Fruit fly (Drosophila melanogaster) whole organism, embryonic: ENCODE data around the gene BCL7-like.

Experiments
- CG10267 ChIP-seq: fragments of 200-800 bp; sonication (Bioruptor generic); optimal IDR thresholded peaks from 2 replicates; lab custom pipeline; 2018; ENCODE audit warnings: missing biosample characterization, mild to moderate bottlenecking, missing genetic modification characterization, moderate library complexity
- CG11696 ChIP-seq: fragments of 200-800 bp; sonication (Bioruptor generic); IDR thresholded peaks from 2 replicates; pipeline ENCODE4 v1.3.6; 2022; ENCODE audit warnings: missing biosample characterization, missing genetic modification characterization
- CG12155 ChIP-seq: fragments of 200-800 bp; sonication (Bioruptor generic); optimal IDR thresholded peaks from 3 replicates; lab custom pipeline; 2016; ENCODE audit warnings: missing biosample characterization, missing genetic modification characterization
- CG12769 ChIP-seq: fragments of 200-800 bp; sonication (Bioruptor generic); optimal IDR thresholded peaks from 2 replicates; lab custom pipeline; 2019; ENCODE audit warnings: missing biosample characterization, mild to moderate bottlenecking, missing genetic modification characterization, moderate library complexity
- CG13775 ChIP-seq: fragments of 200-800 bp; sonication (Bioruptor generic); optimal IDR thresholded peaks from 3 replicates; lab custom pipeline; 2017; ENCODE audit warnings: missing biosample characterization, mild to moderate bottlenecking, missing genetic modification characterization
- CG14965 ChIP-seq: fragments of 200-800 bp; sonication (Bioruptor generic); optimal IDR thresholded peaks from 2 replicates; lab custom pipeline; 2016; ENCODE audit warnings: missing biosample characterization, missing genetic modification characterization, borderline replicate concordance
- CG15269 ChIP-seq: fragments of 200-800 bp; sonication (Bioruptor generic); optimal IDR thresholded peaks from 2 replicates; lab custom pipeline; 2018; ENCODE audit warnings: missing biosample characterization, mild to moderate bottlenecking, missing genetic modification characterization, moderate library complexity
- CG1647 ChIP-seq: fragments of 200-800 bp; sonication (Bioruptor generic); optimal IDR thresholded peaks from 3 replicates; lab custom pipeline; 2016; ENCODE audit warnings: missing biosample characterization, missing genetic modification characterization
- CG17186 ChIP-seq: fragments of 200-800 bp; sonication (Bioruptor generic); optimal IDR thresholded peaks from 3 replicates; lab custom pipeline; 2017; ENCODE audit warnings: missing biosample characterization, missing genetic modification reagents, missing genetic modification characterization
- CG17328 ChIP-seq: fragments of 200-800 bp; sonication (Bioruptor generic); IDR thresholded peaks from 2 replicates; pipeline ENCODE4 v1.3.6; 2022; ENCODE audit warnings: missing biosample characterization, missing genetic modification characterization
- CG17612 ChIP-seq: fragments of 200-800 bp; sonication (Bioruptor generic); IDR thresholded peaks from 2 replicates; pipeline ENCODE4 v1.3.6; 2022; ENCODE audit warnings: missing biosample characterization, missing genetic modification characterization
- CG2678 ChIP-seq: fragments of 200-800 bp; sonication (Bioruptor generic); optimal IDR thresholded peaks from 3 replicates; lab custom pipeline; 2019; ENCODE audit warnings: missing biosample characterization, mild to moderate bottlenecking, missing genetic modification characterization, moderate library complexity
- CG3847 ChIP-seq: fragments of 200-800 bp; sonication (Bioruptor generic); IDR thresholded peaks from 2 replicates; pipeline ENCODE4 v1.3.6; 2022; ENCODE audit warnings: missing biosample characterization, missing genetic modification characterization
- CG7271 ChIP-seq: fragments of 200-800 bp; sonication (Bioruptor generic); optimal IDR thresholded peaks from 2 replicates; lab custom pipeline; 2018; ENCODE audit warnings: missing biosample characterization, mild to moderate bottlenecking, missing genetic modification characterization, moderate library complexity
- CG7556 ChIP-seq: fragments of 200-800 bp; sonication (Bioruptor generic); optimal IDR thresholded peaks from 2 replicates; lab custom pipeline; 2017; ENCODE audit warnings: missing biosample characterization, mild to moderate bottlenecking, missing genetic modification characterization
- CG7839 ChIP-seq: fragments of 200-800 bp; sonication (Bioruptor generic); optimal IDR thresholded peaks from 3 replicates; lab custom pipeline; 2018; ENCODE audit warnings: missing biosample characterization, mild to moderate bottlenecking, missing genetic modification characterization, moderate library complexity
- CG8765 ChIP-seq: fragments of 200-800 bp; sonication (Bioruptor generic); IDR thresholded peaks from 2 replicates; pipeline ENCODE4 v1.3.6; 2022; ENCODE audit warnings: missing biosample characterization, missing genetic modification characterization
- CG9876 ChIP-seq: fragments of 200-800 bp; sonication (Bioruptor generic); optimal IDR thresholded peaks from 2 replicates; lab custom pipeline; 2016; ENCODE audit warnings: missing biosample characterization, missing genetic modification characterization
- Camta ChIP-seq: fragments of 200-800 bp; sonication (Bioruptor generic); optimal IDR thresholded peaks from 2 replicates; lab custom pipeline; 2016; ENCODE audit warnings: missing biosample characterization, missing genetic modification characterization
- CrebB ChIP-seq: fragments of 200-800 bp; sonication (Bioruptor generic); optimal IDR thresholded peaks from 3 replicates; lab custom pipeline; 2018; ENCODE audit warnings: missing biosample characterization, mild to moderate bottlenecking, missing genetic modification characterization
- Deaf1 ChIP-seq: fragments of 200-800 bp; optimal IDR thresholded peaks from 3 replicates; lab custom pipeline; 2019; ENCODE audit warnings: missing biosample characterization, mild to moderate bottlenecking, missing genetic modification characterization, moderate library complexity
- Gug ChIP-seq: fragments of 200-800 bp; sonication (Bioruptor generic); IDR thresholded peaks from 4 replicates; pipeline ENCODE4 v1.3.6; 2022; ENCODE audit warnings: missing biosample characterization, missing genetic modification characterization
- HLH3B ChIP-seq: fragments of 200-800 bp; sonication (Bioruptor generic); IDR thresholded peaks from 2 replicates; pipeline ENCODE4 v1.3.6; 2022; ENCODE audit warnings: missing biosample characterization, missing genetic modification characterization
- Med ChIP-seq: fragments of 200-800 bp; sonication (Bioruptor generic); peaks from one replicate; lab custom pipeline; 2016; ENCODE audit warnings: missing biosample characterization, missing genetic modification characterization, mild to moderate bottlenecking, inconsistent platforms, moderate library complexity
- Mrtf ChIP-seq: fragments of 200-800 bp; sonication (Bioruptor generic); IDR thresholded peaks from 3 replicates; pipeline ENCODE4 v1.3.6; 2022; ENCODE audit warnings: missing biosample characterization, missing genetic modification characterization
- PHDP ChIP-seq: fragments of 200-800 bp; sonication (Bioruptor generic); optimal IDR thresholded peaks from 3 replicates; lab custom pipeline; 2018; ENCODE audit warnings: missing biosample characterization, mild to moderate bottlenecking, missing genetic modification characterization, moderate library complexity
- Six4 ChIP-seq: fragments of 200-800 bp; sonication (Bioruptor generic); optimal IDR thresholded peaks from 2 replicates; lab custom pipeline; 2016; ENCODE audit warnings: missing biosample characterization, missing genetic modification characterization
- Xbp1 ChIP-seq: fragments of 200-800 bp; sonication (Bioruptor generic); optimal IDR thresholded peaks from 3 replicates; lab custom pipeline; 2016; ENCODE audit warnings: missing biosample characterization, mild to moderate bottlenecking, missing genetic modification characterization
- bigmax ChIP-seq: fragments of 200-800 bp; sonication (Bioruptor generic); optimal IDR thresholded peaks from 2 replicates; lab custom pipeline; 2018; ENCODE audit warnings: missing biosample characterization, mild to moderate bottlenecking, missing genetic modification characterization
- cato ChIP-seq: fragments of 200-800 bp; sonication (Bioruptor generic); optimal IDR thresholded peaks from 2 replicates; lab custom pipeline; 2016; ENCODE audit warnings: missing biosample characterization, missing genetic modification characterization, borderline replicate concordance
- chinmo ChIP-seq: fragments of 200-800 bp; sonication (Bioruptor generic); IDR thresholded peaks from 4 replicates; pipeline ENCODE4 v1.3.6; 2022; ENCODE audit warnings: missing biosample characterization, missing genetic modification characterization; ENCODE audit not compliant: partially characterized antibody
- da ChIP-seq: fragments of 200-800 bp; sonication (Bioruptor generic); optimal IDR thresholded peaks from 2 replicates; lab custom pipeline; 2016; ENCODE audit warnings: missing biosample characterization, missing genetic modification characterization
- dimm ChIP-seq: fragments of 200-800 bp; sonication (Bioruptor generic); IDR thresholded peaks from 2 replicates; pipeline ENCODE4 v1.3.6; 2022; ENCODE audit warnings: missing biosample characterization, missing genetic modification characterization
- disco-r ChIP-seq: fragments of 200-800 bp; sonication (Bioruptor generic); optimal IDR thresholded peaks from 2 replicates; lab custom pipeline; 2016; ENCODE audit warnings: missing biosample characterization, missing genetic modification characterization
- inv ChIP-seq: fragments of 200-800 bp; sonication (Bioruptor generic); IDR thresholded peaks from 2 replicates; pipeline ENCODE4 v1.3.6; 2022; ENCODE audit warnings: missing biosample characterization, missing genetic modification characterization; ENCODE audit not compliant: partially characterized antibody
- nau ChIP-seq: fragments of 200-800 bp; sonication (Bioruptor generic); optimal IDR thresholded peaks from 3 replicates; lab custom pipeline; 2017; ENCODE audit warnings: missing biosample characterization, mild to moderate bottlenecking, missing genetic modification characterization, missing genetic modification reagents
- peb ChIP-seq: fragments of 200-800 bp; sonication (Bioruptor generic); IDR thresholded peaks from 2 replicates; pipeline ENCODE4 v1.3.6; 2022; ENCODE audit warnings: missing biosample characterization, missing genetic modification characterization
- pfk ChIP-seq: fragments of 200-800 bp; sonication (Bioruptor generic); optimal IDR thresholded peaks from 2 replicates; lab custom pipeline; 2018; ENCODE audit warnings: missing biosample characterization, mild to moderate bottlenecking, missing genetic modification characterization, moderate library complexity
- pros ChIP-seq: fragments of 200-800 bp; sonication (Bioruptor generic); optimal IDR thresholded peaks from 3 replicates; lab custom pipeline; 2019; ENCODE audit warnings: missing biosample characterization, mild to moderate bottlenecking, missing genetic modification characterization, moderate library complexity
- ranshi ChIP-seq: fragments of 200-800 bp; sonication (Bioruptor generic); IDR thresholded peaks from 2 replicates; pipeline ENCODE4 v1.3.6; 2022; ENCODE audit warnings: missing biosample characterization, missing genetic modification characterization
- sc ChIP-seq, 3 experiments: fragments of >200 bp in 2 of 3; fragments of 200-800 bp in 1 of 3; sonication (Bioruptor generic) in 1 of 3; optimal IDR thresholded peaks; 2 replicates in 2 of 3; 3 replicates in 1 of 3; lab custom pipeline; 2017; ENCODE audit warnings: mild to moderate bottlenecking in 1 of 3, missing biosample characterization in 1 of 3, missing genetic modification characterization in 1 of 3, missing genetic modification reagents in 1 of 3
- schlank ChIP-seq: fragments of 200-800 bp; sonication (Bioruptor generic); optimal IDR thresholded peaks from 2 replicates; lab custom pipeline; 2018; ENCODE audit warnings: missing biosample characterization, mild to moderate bottlenecking, missing genetic modification characterization
- stwl ChIP-seq: fragments of 200-800 bp; sonication (Bioruptor generic); optimal IDR thresholded peaks from 3 replicates; lab custom pipeline; 2018; ENCODE audit warnings: missing biosample characterization, mild to moderate bottlenecking, missing genetic modification characterization, moderate library complexity
- sug ChIP-seq: fragments of 200-800 bp; optimal IDR thresholded peaks from 2 replicates; lab custom pipeline; 2019; ENCODE audit warnings: missing biosample characterization, mild to moderate bottlenecking, missing genetic modification characterization, moderate library complexity
- tin ChIP-seq: fragments of 200-800 bp; sonication (Bioruptor generic); optimal IDR thresholded peaks from 3 replicates; lab custom pipeline; 2016; ENCODE audit warnings: missing biosample characterization, missing genetic modification characterization
- tna ChIP-seq: fragments of 200-800 bp; sonication (Bioruptor generic); IDR thresholded peaks from 2 replicates; pipeline ENCODE4 v1.3.6; 2022; ENCODE audit warnings: missing biosample characterization, missing genetic modification characterization; ENCODE audit not compliant: partially characterized antibody
- tx ChIP-seq: fragments of 200-800 bp; sonication (Bioruptor generic); optimal IDR thresholded peaks from 2 replicates; lab custom pipeline; 2016; ENCODE audit warnings: missing biosample characterization, missing genetic modification characterization
- unc-4 ChIP-seq: fragments of 200-800 bp; sonication (Bioruptor generic); IDR thresholded peaks from 2 replicates; pipeline ENCODE4 v1.3.6; 2022; ENCODE audit warnings: missing biosample characterization, missing genetic modification characterization; ENCODE audit not compliant: partially characterized antibody
- zf30C ChIP-seq: fragments of 200-800 bp; sonication (Bioruptor generic); optimal IDR thresholded peaks from 3 replicates; lab custom pipeline; 2018; ENCODE audit warnings: missing biosample characterization, mild to moderate bottlenecking, missing genetic modification characterization

The BCL7-like gene

DNA sequence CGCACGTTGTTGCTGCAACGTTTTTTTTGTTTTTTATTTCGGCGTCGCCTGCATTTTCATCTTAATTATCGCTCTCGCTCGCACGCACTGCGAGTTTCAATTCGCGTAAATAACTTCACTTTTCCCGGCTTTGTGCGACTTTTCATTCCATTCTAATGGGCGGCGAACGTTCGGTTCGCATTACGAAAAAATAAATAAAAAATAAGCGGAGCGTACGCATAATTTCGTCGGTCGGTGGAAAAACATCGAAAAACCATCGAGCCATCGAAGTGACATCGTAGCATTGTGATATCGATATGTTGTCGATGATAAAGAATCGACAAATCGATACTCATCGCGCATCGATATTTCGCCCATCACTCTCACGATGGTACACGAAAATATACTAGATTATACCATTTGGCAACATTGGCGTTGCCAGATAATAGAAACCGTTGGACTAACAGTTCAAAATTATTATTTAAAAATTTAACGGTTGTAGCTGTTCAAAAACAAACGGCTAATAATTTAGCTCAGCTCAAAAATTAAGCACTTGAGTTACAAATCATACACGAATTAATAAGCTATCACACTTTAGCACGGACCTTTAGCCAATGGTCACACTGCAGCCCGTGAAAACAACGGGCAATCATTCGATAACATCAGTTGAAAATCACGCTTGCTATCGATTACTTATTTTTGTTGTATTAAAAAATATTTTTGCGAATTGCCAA, at the start of gene BCL7-like, which contains the start of gene Zdhhc8 (continued):
- TF ChIP-seq zf30C (GFP tag; lab: Kevin White, UChicago) (no peak), CG11696 (no peak), HLH3B (GFP tag; lab: Robert Waterston, UW) (0 out of 2 replicates have a peak, but pooled peaks have one; percentile 27), CG12155 (GFP tag; lab: Kevin White, UChicago) (peak; percentile 27), schlank (no peak), CG14965 (GFP tag; lab: Kevin White, UChicago) (no peak), Camta (GFP tag; lab: Kevin White, UChicago) (no peak), pros (no peak), unc-4 (GFP tag; lab: Robert Waterston, UW) (peak; percentile 97), CG17612 (GFP tag; lab: Robert Waterston, UW) (no peak), Gug (GFP tag; lab: Robert Waterston, UW) (no peak; the same call in 3 of the 4 replicates), bigmax (GFP tag; lab: Kevin White, UChicago) (no peak), cato (GFP tag; lab: Kevin White, UChicago) (peak; percentile 16), CG8765 (GFP tag; lab: Robert Waterston, UW) (no peak), ranshi (peak; percentile 36; the same call in 1 of the 2 replicates), chinmo (GFP tag; lab: Robert Waterston, UW) (peak; percentile 96), sug (tag; lab: Kevin White, UChicago) (no peak), dimm (GFP tag; lab: Robert Waterston, UW) (no peak), CG10267 (tag; lab: Kevin White, UChicago) (peak; percentile 61), CG9876 (GFP tag; lab: Kevin White, UChicago) (peak; percentile 29), Med (GFP tag; lab: Kevin White, UChicago) (peak; percentile 88), disco-r (GFP tag; lab: Kevin White, UChicago) (no peak), CG2678 (tag; lab: Kevin White, UChicago) (no peak), peb (GFP tag; lab: Robert Waterston, UW) (no peak), tx (GFP tag; lab: Kevin White, UChicago) (peak; percentile 49), CG15269 (no peak), da (GFP tag; lab: Kevin White, UChicago) (no peak), pfk (GFP tag; lab: Kevin White, UChicago) (no peak), CG1647 (GFP tag; lab: Kevin White, UChicago) (peak; percentile 5), Six4 (GFP tag; lab: Kevin White, UChicago) (peak; percentile 12), CrebB (tag; lab: Kevin White, UChicago) (no peak), inv (GFP tag; lab: Robert Waterston, UW) (peak; percentile 98), CG7271 (tag; lab: Kevin White, UChicago) (no peak), stwl (tag; lab: Kevin White, UChicago) (peak; percentile 65), CG17186 (GFP tag; lab: Kevin White, UChicago) (peak; percentile 61), Mrtf (GFP tag; lab: Robert Waterston, UW) (no peak), CG12769 (tag; lab: Kevin White, UChicago) (no peak), tin (GFP tag; lab: Kevin White, UChicago) (peak; percentile 24), PHDP (tag; lab: Kevin White, UChicago) (no peak), CG7556 (GFP tag; lab: Kevin White, UChicago) (no peak), sc (optimal IDR thresholded peaks at IDR 0.05; lab: Kevin White, UChicago) (no peak), sc (GFP tag; optimal IDR thresholded peaks at IDR 0.05; lab: Kevin White, UChicago) (no peak), nau (no peak), CG3847 (peak; percentile 65), Xbp1 (GFP tag; lab: Kevin White, UChicago) (peak; percentile 64), CG13775 (GFP tag; lab: Kevin White, UChicago) (peak; percentile 42), tna (GFP tag; lab: Robert Waterston, UW) (peak; percentile 98), CG7839 (tag; lab: Kevin White, UChicago) (peak; percentile 28), Deaf1 (tag; lab: Kevin White, UChicago) (peak; percentile 4), CG17328 (GFP tag; lab: Robert Waterston, UW) (no peak)
